Worm (Caenorhabditis elegans) whole organism, young adult: ENCODE data around the gene C27D6.3.

Experiments used
- dpl-1 ChIP-seq: fragments of 150-350 bp; optimal IDR thresholded peaks from 2 replicates; lab custom pipeline; 2014; ENCODE audit warnings: missing biosample characterization, missing genetic modification reagents, missing genetic modification characterization
- ets-4 ChIP-seq: fragments of 200-800 bp; sonication (Bioruptor generic); optimal IDR thresholded peaks from 2 replicates; lab custom pipeline; 2018; ENCODE audit warnings: mild to moderate bottlenecking, missing genetic modification characterization, missing compliant biosample characterization
- him-1 ChIP-seq: sonication (generic microtip); optimal IDR thresholded peaks from 2 replicates; lab custom pipeline; 2016; ENCODE audit warnings: missing genotype, missing genetic modification reagents, missing genetic modification characterization, missing compliant biosample characterization
- lin-26 ChIP-seq: fragments of 200-800 bp; sonication (Bioruptor generic); IDR thresholded peaks from 2 replicates; pipeline ENCODE4 v1.3.6; 2022; ENCODE audit warnings: missing genetic modification reagents, missing genetic modification characterization, missing compliant biosample characterization
- nhr-90 ChIP-seq: sonication (generic microtip); optimal IDR thresholded peaks from 2 replicates; lab custom pipeline; 2016; ENCODE audit warnings: missing genotype, mild to moderate bottlenecking, missing genetic modification characterization, missing compliant biosample characterization
- xnd-1 ChIP-seq: sonication (generic microtip); optimal IDR thresholded peaks from 2 replicates; lab custom pipeline; 2016; ENCODE audit warnings: missing genotype, missing genetic modification reagents, missing genetic modification characterization, missing compliant biosample characterization

DNA sequence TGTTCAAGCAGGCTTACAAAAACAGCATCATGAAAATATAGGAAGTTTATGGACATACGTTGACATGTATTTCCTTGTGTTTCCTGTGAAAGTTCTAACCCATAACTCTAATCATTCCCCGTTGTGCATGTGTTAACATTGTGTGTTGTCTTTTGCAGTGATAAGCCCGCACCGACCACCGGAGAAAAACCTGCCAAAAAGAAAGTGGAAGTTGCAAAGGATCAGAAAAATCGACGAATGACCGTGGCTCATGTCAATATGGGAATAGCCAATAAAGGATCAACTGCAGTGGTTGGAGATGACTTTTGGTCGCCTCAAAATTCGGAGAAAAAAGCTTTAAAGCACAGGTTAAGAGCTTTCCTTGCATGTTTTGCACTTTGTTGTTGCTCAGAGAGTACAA lies 31.0 kb upstream of the C27D6.3 start:
- no peak for TF ChIP-seq him-1
- no peak for TF ChIP-seq dpl-1 (GFP tag; lab: Kevin White, UChicago)
- no peak for TF ChIP-seq ets-4
- TF ChIP-seq nhr-90 (tag; lab: Kevin White, UChicago), result no peak
- TF ChIP-seq lin-26, result no peak
- no peak for TF ChIP-seq xnd-1
